Fruit fly (Drosophila melanogaster) whole organism, embryonic: ENCODE results near the gene CG43077.

Experiments used
- CG13775 ChIP-seq: fragments of 200-800 bp; sonication (Bioruptor generic); optimal IDR thresholded peaks from 3 replicates; lab custom pipeline; 2017; ENCODE audit warnings: missing biosample characterization, mild to moderate bottlenecking, missing genetic modification characterization
- CG17361 ChIP-seq: fragments of 200-800 bp; sonication (Bioruptor generic); IDR thresholded peaks from 3 replicates; pipeline ENCODE4 v1.3.6; 2022; ENCODE audit warnings: missing biosample characterization, missing genetic modification characterization
- CG2712 ChIP-seq: fragments of 200-800 bp; optimal IDR thresholded peaks from 3 replicates; lab custom pipeline; 2019; ENCODE audit warnings: missing biosample characterization, mild to moderate bottlenecking, missing genetic modification characterization, moderate library complexity
- CG3407 ChIP-seq: fragments of 200-800 bp; sonication (Bioruptor generic); optimal IDR thresholded peaks from 2 replicates; lab custom pipeline; 2018; ENCODE audit warnings: missing biosample characterization, mild to moderate bottlenecking, missing genetic modification characterization
- CG4730 ChIP-seq: fragments of 200-800 bp; sonication (Bioruptor generic); IDR thresholded peaks from 2 replicates; pipeline ENCODE4 v1.3.6; 2022; ENCODE audit warnings: missing biosample characterization, missing genetic modification characterization
- Gug ChIP-seq: fragments of 200-800 bp; sonication (Bioruptor generic); IDR thresholded peaks from 4 replicates; pipeline ENCODE4 v1.3.6; 2022; ENCODE audit warnings: missing biosample characterization, missing genetic modification characterization
- HLH3B ChIP-seq: fragments of 200-800 bp; sonication (Bioruptor generic); IDR thresholded peaks from 2 replicates; pipeline ENCODE4 v1.3.6; 2022; ENCODE audit warnings: missing biosample characterization, missing genetic modification characterization
- Lhr ChIP-seq: fragments of 200-800 bp; sonication (Bioruptor generic); optimal IDR thresholded peaks from 3 replicates; lab custom pipeline; 2017; ENCODE audit warnings: mild to moderate bottlenecking, missing biosample characterization, missing genetic modification reagents, missing genetic modification characterization
- abd-A ChIP-seq: fragments of 200-800 bp; sonication (Bioruptor generic); optimal IDR thresholded peaks from 3 replicates; lab custom pipeline; 2019; ENCODE audit warnings: missing biosample characterization, mild to moderate bottlenecking, missing genetic modification characterization, moderate library complexity
- chif ChIP-seq, 2 experiments: fragments of 200-800 bp; sonication (Bioruptor generic); optimal IDR thresholded peaks; 3 replicates each; lab custom pipeline; 2016; ENCODE audit warnings: missing biosample characterization in 2 of 2, missing genetic modification characterization in 2 of 2
- cwo ChIP-seq: fragments of 200-800 bp; sonication (Bioruptor generic); optimal IDR thresholded peaks from 3 replicates; lab custom pipeline; 2017; ENCODE audit warnings: missing biosample characterization, missing genetic modification characterization, mild to moderate bottlenecking, moderate library complexity, missing genetic modification reagents
- tio ChIP-seq: fragments of 200-800 bp; sonication (Bioruptor generic); optimal IDR thresholded peaks from 2 replicates; lab custom pipeline; 2017; ENCODE audit warnings: missing biosample characterization, missing genetic modification characterization, inconsistent platforms
- yki ChIP-seq: fragments of >200 bp; optimal IDR thresholded peaks from 3 replicates; lab custom pipeline; 2018

dm6 chrX:17076449-17077289 lies 8.3 kb upstream of the CG43077 start:
- TF ChIP-seq Lhr (GFP tag; lab: Kevin White, UChicago): no peak
- no peak for TF ChIP-seq chif (GFP tag; optimal IDR thresholded peaks at IDR 0.05; lab: Kevin White, UChicago)
- no peak for TF ChIP-seq CG3407 (GFP tag; lab: Kevin White, UChicago)
- TF ChIP-seq tio (GFP tag; lab: Kevin White, UChicago): no peak
- no peak for TF ChIP-seq abd-A (tag; lab: Kevin White, UChicago)
- no peak for TF ChIP-seq yki (lab: Kevin White, UChicago)
- no peak for TF ChIP-seq CG2712
- TF ChIP-seq CG13775 (GFP tag; lab: Kevin White, UChicago): no peak
- TF ChIP-seq Gug (GFP tag; lab: Robert Waterston, UW): no peak
- no peak for TF ChIP-seq CG4730 (GFP tag; lab: Robert Waterston, UW)
- TF ChIP-seq HLH3B (GFP tag; lab: Robert Waterston, UW): no peak
- no peak for TF ChIP-seq cwo
- no peak for TF ChIP-seq CG17361
